Worm (Caenorhabditis elegans): Measurements from ENCODE around the gene M01F1.4.

- no peak for TF ChIP-seq fkh-10 (GFP tag; optimal IDR thresholded peaks at IDR 0.05)
- no peak for TF ChIP-seq lin-15B (tag; optimal IDR thresholded peaks at IDR 0.05)
- TF ChIP-seq snpc-4 (tag; optimal IDR thresholded peaks at IDR 0.05), result no peak
- TF ChIP-seq sea-2 (GFP tag; optimal IDR thresholded peaks at IDR 0.05), result no peak
- TF ChIP-seq pha-4 (tag; optimal IDR thresholded peaks at IDR 0.05), result no peak
- no peak for TF ChIP-seq nhr-12 (tag; optimal IDR thresholded peaks at IDR 0.05)
- no peak for TF ChIP-seq aly-2 (tag; optimal IDR thresholded peaks at IDR 0.05)
- TF ChIP-seq elt-2 (tag; optimal IDR thresholded peaks at IDR 0.05), result no peak
- TF ChIP-seq nhr-23 (tag; optimal IDR thresholded peaks at IDR 0.05), result no peak
- no peak for TF ChIP-seq R02D3.7 (tag; optimal IDR thresholded peaks at IDR 0.05)
Observed at ce11 chrIII:3484995-3485394, 24.8 kb downstream of the M01F1.4 start.

Data from whole organism, L3 larva.